Fruit fly (Drosophila melanogaster) whole organism, embryonic: ENCODE measurements around the gene Gr64d.

ENCODE experiments used
- Asciz ChIP-seq: fragments of 200-800 bp; sonication (Bioruptor generic); optimal IDR thresholded peaks from 2 replicates; lab custom pipeline; 2017; ENCODE audit warnings: missing biosample characterization, mild to moderate bottlenecking, missing genetic modification characterization, missing genetic modification reagents
- Atf-2 ChIP-seq: fragments of 200-800 bp; sonication (Bioruptor generic); optimal IDR thresholded peaks from 2 replicates; lab custom pipeline; 2016; ENCODE audit warnings: missing biosample characterization, missing genetic modification characterization
- Atf6 ChIP-seq: fragments of 200-800 bp; sonication (Bioruptor generic); IDR thresholded peaks from 2 replicates; pipeline ENCODE4 v1.3.6; 2022; ENCODE audit warnings: missing biosample characterization, missing genetic modification characterization
- CG10147 ChIP-seq: fragments of 200-800 bp; sonication (Bioruptor generic); optimal IDR thresholded peaks from 2 replicates; lab custom pipeline; 2019; ENCODE audit warnings: missing biosample characterization, mild to moderate bottlenecking, missing genetic modification characterization, moderate library complexity
- CG11560 ChIP-seq: fragments of 200-800 bp; sonication (Bioruptor generic); IDR thresholded peaks from 3 replicates; pipeline ENCODE4 v1.3.6; 2022; ENCODE audit warnings: missing biosample characterization, missing genetic modification characterization
- CG12071 ChIP-seq: fragments of 200-800 bp; sonication (Bioruptor generic); optimal IDR thresholded peaks from 3 replicates; lab custom pipeline; 2018; ENCODE audit warnings: missing biosample characterization, mild to moderate bottlenecking, missing genetic modification characterization
- CG12942 ChIP-seq: fragments of 200-800 bp; sonication (Bioruptor generic); optimal IDR thresholded peaks from 3 replicates; lab custom pipeline; 2016; ENCODE audit warnings: missing biosample characterization, missing genetic modification characterization
- CG14050 ChIP-seq: fragments of 200-800 bp; sonication (Bioruptor generic); IDR thresholded peaks from 3 replicates; pipeline ENCODE4 v1.3.6; 2022; ENCODE audit warnings: missing biosample characterization, missing genetic modification characterization
- CG15696 ChIP-seq: fragments of 200-800 bp; sonication (Bioruptor generic); optimal IDR thresholded peaks from 2 replicates; lab custom pipeline; 2019; ENCODE audit warnings: missing biosample characterization, mild to moderate bottlenecking, missing genetic modification characterization, moderate library complexity
- CG1647 ChIP-seq: fragments of 200-800 bp; sonication (Bioruptor generic); optimal IDR thresholded peaks from 3 replicates; lab custom pipeline; 2016; ENCODE audit warnings: missing biosample characterization, missing genetic modification characterization
- CG17186 ChIP-seq: fragments of 200-800 bp; sonication (Bioruptor generic); optimal IDR thresholded peaks from 3 replicates; lab custom pipeline; 2017; ENCODE audit warnings: missing biosample characterization, missing genetic modification reagents, missing genetic modification characterization
- CG17829 ChIP-seq: fragments of 200-800 bp; optimal IDR thresholded peaks from 2 replicates; lab custom pipeline; 2019; ENCODE audit warnings: missing biosample characterization, mild to moderate bottlenecking, missing genetic modification characterization, moderate library complexity
- CG2199 ChIP-seq: fragments of 200-800 bp; sonication (Bioruptor generic); IDR thresholded peaks from 3 replicates; pipeline ENCODE4 v1.3.6; 2022; ENCODE audit warnings: missing biosample characterization, missing genetic modification characterization
- CG3065 ChIP-seq: fragments of 200-800 bp; sonication (Bioruptor generic); optimal IDR thresholded peaks from 2 replicates; lab custom pipeline; 2016; ENCODE audit warnings: missing biosample characterization, missing genetic modification characterization
- CG31224 ChIP-seq: fragments of 200-800 bp; sonication (Bioruptor generic); IDR thresholded peaks from 2 replicates; pipeline ENCODE4 v1.3.6; 2022; ENCODE audit warnings: missing biosample characterization, missing genetic modification characterization
- CG5245 ChIP-seq: fragments of 200-800 bp; sonication (Bioruptor generic); optimal IDR thresholded peaks from 3 replicates; lab custom pipeline; 2016; ENCODE audit warnings: missing biosample characterization, missing genetic modification characterization
- CG6654 ChIP-seq: fragments of 200-800 bp; sonication (Bioruptor generic); optimal IDR thresholded peaks from 2 replicates; lab custom pipeline; 2017; ENCODE audit warnings: missing biosample characterization, mild to moderate bottlenecking, missing genetic modification characterization
- CG8281 ChIP-seq: fragments of 200-800 bp; sonication (Bioruptor generic); optimal IDR thresholded peaks from 2 replicates; lab custom pipeline; 2018; ENCODE audit warnings: missing biosample characterization, mild to moderate bottlenecking, missing genetic modification characterization, moderate library complexity
- CG8944 ChIP-seq: fragments of 200-800 bp; sonication (Bioruptor generic); optimal IDR thresholded peaks from 3 replicates; lab custom pipeline; 2016; ENCODE audit warnings: missing biosample characterization, missing genetic modification characterization
- CHES-1-like ChIP-seq: fragments of 200-800 bp; sonication (Bioruptor generic); optimal IDR thresholded peaks from 2 replicates; lab custom pipeline; 2016; ENCODE audit warnings: missing biosample characterization, missing genetic modification characterization
- Chrac-16 ChIP-seq: fragments of 200-800 bp; sonication (Bioruptor generic); optimal IDR thresholded peaks from 3 replicates; lab custom pipeline; 2016; ENCODE audit warnings: missing biosample characterization, missing genetic modification characterization
- Dip3 ChIP-seq: fragments of 200-800 bp; sonication (Bioruptor generic); optimal IDR thresholded peaks from 3 replicates; lab custom pipeline; 2016; ENCODE audit warnings: missing biosample characterization, missing genetic modification characterization
- HLHmδ ChIP-seq: fragments of 200-800 bp; sonication (Bioruptor generic); optimal IDR thresholded peaks from 2 replicates; lab custom pipeline; 2018; ENCODE audit warnings: missing biosample characterization, mild to moderate bottlenecking, missing genetic modification characterization, moderate library complexity
- HmgD ChIP-seq: fragments of 200-800 bp; sonication (Bioruptor generic); optimal IDR thresholded peaks from 3 replicates; lab custom pipeline; 2016; ENCODE audit warnings: missing biosample characterization, missing genetic modification characterization
- Hsf ChIP-seq: fragments of 200-800 bp; sonication (Bioruptor generic); optimal IDR thresholded peaks from 3 replicates; lab custom pipeline; 2016; ENCODE audit warnings: missing biosample characterization, missing genetic modification characterization
- NFAT ChIP-seq: fragments of 200-800 bp; sonication (Bioruptor generic); IDR thresholded peaks from 2 replicates; pipeline ENCODE4 v1.3.6; 2022; ENCODE audit warnings: missing biosample characterization, missing genetic modification characterization
- Neu2 ChIP-seq: fragments of 200-800 bp; sonication (Bioruptor generic); optimal IDR thresholded peaks from 3 replicates; lab custom pipeline; 2016; ENCODE audit warnings: missing biosample characterization, missing genetic modification characterization, borderline replicate concordance
- Nf-YA ChIP-seq: fragments of 200-800 bp; sonication (Bioruptor generic); IDR thresholded peaks from 2 replicates; pipeline ENCODE4 v1.3.6; 2022; ENCODE audit warnings: missing biosample characterization, missing genetic modification characterization
- Optix ChIP-seq: fragments of 200-800 bp; sonication (Bioruptor generic); IDR thresholded peaks from 3 replicates; pipeline ENCODE4 v1.3.6; 2022; ENCODE audit warnings: missing biosample characterization, missing genetic modification characterization
- Ptx1 ChIP-seq: fragments of 200-800 bp; sonication (Bioruptor generic); IDR thresholded peaks from 2 replicates; pipeline ENCODE4 v1.3.6; 2022; ENCODE audit warnings: missing biosample characterization, missing genetic modification characterization
- Ravus ChIP-seq: fragments of 200-800 bp; sonication (Bioruptor generic); IDR thresholded peaks from 2 replicates; pipeline ENCODE4 v1.3.6; 2022; ENCODE audit warnings: missing biosample characterization, missing genetic modification characterization
- ab ChIP-seq: fragments of 200-800 bp; sonication (Bioruptor generic); optimal IDR thresholded peaks from 2 replicates; lab custom pipeline; 2016; ENCODE audit warnings: missing biosample characterization, missing genetic modification characterization
- ato ChIP-seq: fragments of 200-800 bp; sonication (Bioruptor generic); IDR thresholded peaks from 2 replicates; pipeline ENCODE4 v1.3.6; 2022; ENCODE audit warnings: missing biosample characterization, missing genetic modification characterization; ENCODE audit not compliant: partially characterized antibody
- cad ChIP-seq: fragments of >200 bp; optimal IDR thresholded peaks from 2 replicates; lab custom pipeline; 2017; ENCODE audit warnings: missing biosample characterization, missing genetic modification characterization
- corto ChIP-seq: fragments of 200-800 bp; sonication (Bioruptor generic); optimal IDR thresholded peaks from 2 replicates; lab custom pipeline; 2016; ENCODE audit warnings: missing biosample characterization, mild to moderate bottlenecking, missing genetic modification characterization, moderate library complexity
- cwo ChIP-seq: fragments of 200-800 bp; sonication (Bioruptor generic); optimal IDR thresholded peaks from 3 replicates; lab custom pipeline; 2017; ENCODE audit warnings: missing biosample characterization, missing genetic modification characterization, mild to moderate bottlenecking, moderate library complexity, missing genetic modification reagents
- da ChIP-seq: fragments of 200-800 bp; sonication (Bioruptor generic); optimal IDR thresholded peaks from 2 replicates; lab custom pipeline; 2016; ENCODE audit warnings: missing biosample characterization, missing genetic modification characterization
- danr ChIP-seq: fragments of 200-800 bp; sonication (Bioruptor generic); IDR thresholded peaks from 2 replicates; pipeline ENCODE4 v1.3.6; 2022; ENCODE audit warnings: missing biosample characterization, missing genetic modification characterization
- dimm ChIP-seq: fragments of 200-800 bp; sonication (Bioruptor generic); IDR thresholded peaks from 2 replicates; pipeline ENCODE4 v1.3.6; 2022; ENCODE audit warnings: missing biosample characterization, missing genetic modification characterization
- en ChIP-seq: fragments of 200-800 bp; sonication (Bioruptor generic); optimal IDR thresholded peaks from 2 replicates; lab custom pipeline; 2016; ENCODE audit warnings: missing biosample characterization, missing genetic modification characterization
- esg ChIP-seq: fragments of 200-800 bp; sonication (Bioruptor generic); conservative IDR thresholded peaks from 2 replicates; pipeline ENCODE4 v1.3.6; 2022; ENCODE audit warnings: missing biosample characterization, missing genetic modification characterization
- fru ChIP-seq: fragments of >200 bp; optimal IDR thresholded peaks from 2 replicates; lab custom pipeline; 2017
- ftz-f1 ChIP-seq: fragments of 200-800 bp; sonication (Bioruptor generic); optimal IDR thresholded peaks from 2 replicates; lab custom pipeline; 2016; ENCODE audit warnings: missing biosample characterization, missing genetic modification characterization
- ind ChIP-seq: fragments of 200-800 bp; sonication (Bioruptor generic); optimal IDR thresholded peaks from 3 replicates; lab custom pipeline; 2016; ENCODE audit warnings: missing biosample characterization, missing genetic modification characterization
- lab ChIP-seq: fragments of 200-800 bp; sonication (Bioruptor generic); optimal IDR thresholded peaks from 3 replicates; lab custom pipeline; 2017; ENCODE audit warnings: missing biosample characterization, missing genetic modification characterization, mild to moderate bottlenecking, moderate library complexity, missing genetic modification reagents
- lbe ChIP-seq: fragments of 200-800 bp; sonication (Bioruptor generic); optimal IDR thresholded peaks from 2 replicates; lab custom pipeline; 2016; ENCODE audit warnings: missing biosample characterization, mild to moderate bottlenecking, missing genetic modification characterization
- mirr ChIP-seq: fragments of 200-800 bp; sonication (Bioruptor generic); optimal IDR thresholded peaks from 3 replicates; lab custom pipeline; 2018; ENCODE audit warnings: missing biosample characterization, mild to moderate bottlenecking, missing genetic modification characterization
- pnt ChIP-seq: fragments of 200-800 bp; sonication (Bioruptor generic); optimal IDR thresholded peaks from 3 replicates; lab custom pipeline; 2016; ENCODE audit warnings: missing biosample characterization, missing genetic modification characterization
- row ChIP-seq: fragments of 200-800 bp; sonication (Bioruptor generic); IDR thresholded peaks from 3 replicates; pipeline ENCODE4 v1.3.6; 2022; ENCODE audit warnings: missing biosample characterization, missing genetic modification characterization
- slou ChIP-seq: fragments of 200-800 bp; sonication (Bioruptor generic); optimal IDR thresholded peaks from 3 replicates; lab custom pipeline; 2016; ENCODE audit warnings: missing biosample characterization, missing genetic modification characterization
- toy ChIP-seq: fragments of 200-800 bp; sonication (Bioruptor generic); IDR thresholded peaks from 2 replicates; pipeline ENCODE4 v1.3.6; 2022; ENCODE audit warnings: missing biosample characterization, missing genetic modification characterization
- zf30C ChIP-seq: fragments of 200-800 bp; sonication (Bioruptor generic); optimal IDR thresholded peaks from 3 replicates; lab custom pipeline; 2018; ENCODE audit warnings: missing biosample characterization, mild to moderate bottlenecking, missing genetic modification characterization
- zfh1 ChIP-seq: fragments of 200-800 bp; sonication (Bioruptor generic); IDR thresholded peaks from 3 replicates; pipeline ENCODE4 v1.3.6; 2022; ENCODE audit warnings: missing biosample characterization, missing genetic modification characterization

Gene Gr64d

dm6 chr3L:4016754-4017153 lies 15.1 kb upstream of the Gr64d start (continued):
- TF ChIP-seq lab (GFP tag; lab: Kevin White, UChicago) (peak; percentile 29), HmgD (no peak), Atf6 (GFP tag; lab: Robert Waterston, UW) (no peak), mirr (GFP tag; lab: Kevin White, UChicago) (no peak), CG2199 (GFP tag; lab: Robert Waterston, UW) (peak; percentile 28; the same call in 1 of the 3 replicates), Nf-YA (peak; percentile 61), HLHmδ (GFP tag; lab: Kevin White, UChicago) (no peak), Atf-2 (GFP tag; lab: Kevin White, UChicago) (peak; percentile 32), CG8944 (GFP tag; lab: Kevin White, UChicago) (peak; percentile 61), Optix (GFP tag; lab: Robert Waterston, UW) (peak; percentile 81; the same call in 2 of the 3 replicates), Ravus (GFP tag; lab: Robert Waterston, UW) (no peak), zf30C (GFP tag; lab: Kevin White, UChicago) (no peak), CG15696 (tag; lab: Kevin White, UChicago) (peak; percentile 89), ftz-f1 (GFP tag; lab: Kevin White, UChicago) (no peak), CG8281 (tag; lab: Kevin White, UChicago) (no peak), dimm (no peak), CG12071 (GFP tag; lab: Kevin White, UChicago) (peak; percentile 25), ab (GFP tag; lab: Kevin White, UChicago) (no peak), Neu2 (GFP tag; lab: Kevin White, UChicago) (no peak), Ptx1 (GFP tag; lab: Robert Waterston, UW) (peak; percentile 53), CG10147 (GFP tag; lab: Kevin White, UChicago) (no peak), Hsf (GFP tag; lab: Kevin White, UChicago) (peak; percentile 67), CG5245 (peak; percentile 69), slou (no peak), danr (peak; percentile 56; the same call in 1 of the 2 replicates), en (GFP tag; lab: Kevin White, UChicago) (peak; percentile 17), CHES-1-like (GFP tag; lab: Kevin White, UChicago) (no peak), CG1647 (no peak), ind (GFP tag; lab: Kevin White, UChicago) (peak; percentile 58), CG17829 (tag; lab: Kevin White, UChicago) (peak; percentile 79), toy (GFP tag; lab: Robert Waterston, UW) (no peak), da (GFP tag; lab: Kevin White, UChicago) (peak; percentile 12), Dip3 (GFP tag; lab: Kevin White, UChicago) (no peak), CG11560 (tag; lab: Robert Waterston, UW) (peak; percentile 34; the same call in 1 of the 3 replicates), zfh1 (GFP tag; lab: Robert Waterston, UW) (peak; percentile 90), pnt (GFP tag; lab: Kevin White, UChicago) (peak; percentile 76), CG12942 (GFP tag; lab: Kevin White, UChicago) (peak; percentile 30), row (GFP tag; lab: Robert Waterston, UW) (peak; percentile 74), cad (GFP tag; lab: Kevin White, UChicago) (no peak), Asciz (GFP tag; lab: Kevin White, UChicago) (no peak), corto (GFP tag; lab: Kevin White, UChicago) (no peak), cwo (no peak), CG3065 (GFP tag; lab: Kevin White, UChicago) (no peak), lbe (no peak), CG14050 (GFP tag; lab: Robert Waterston, UW) (no peak), Chrac-16 (peak; percentile 75), esg (GFP tag; lab: Robert Waterston, UW) (peak; percentile 60; the same call in 1 of the 2 replicates), CG6654 (GFP tag; lab: Kevin White, UChicago) (peak; percentile 39), ato (GFP tag; lab: Robert Waterston, UW) (no peak), NFAT (GFP tag; lab: Robert Waterston, UW) (0 out of 2 replicates have a peak, but pooled peaks have one; percentile 31), CG31224 (GFP tag; lab: Robert Waterston, UW) (0 out of 2 replicates have a peak, but pooled peaks have one; percentile 25), fru (no peak), CG17186 (GFP tag; lab: Kevin White, UChicago) (peak; percentile 42)
